Fruit fly (Drosophila melanogaster): ENCODE data around the gene PDZ-GEF.
A peak's percentile ranks its signal among the peaks of the same experiment; 100 is the strongest.

The PDZ-GEF gene

DNA sequence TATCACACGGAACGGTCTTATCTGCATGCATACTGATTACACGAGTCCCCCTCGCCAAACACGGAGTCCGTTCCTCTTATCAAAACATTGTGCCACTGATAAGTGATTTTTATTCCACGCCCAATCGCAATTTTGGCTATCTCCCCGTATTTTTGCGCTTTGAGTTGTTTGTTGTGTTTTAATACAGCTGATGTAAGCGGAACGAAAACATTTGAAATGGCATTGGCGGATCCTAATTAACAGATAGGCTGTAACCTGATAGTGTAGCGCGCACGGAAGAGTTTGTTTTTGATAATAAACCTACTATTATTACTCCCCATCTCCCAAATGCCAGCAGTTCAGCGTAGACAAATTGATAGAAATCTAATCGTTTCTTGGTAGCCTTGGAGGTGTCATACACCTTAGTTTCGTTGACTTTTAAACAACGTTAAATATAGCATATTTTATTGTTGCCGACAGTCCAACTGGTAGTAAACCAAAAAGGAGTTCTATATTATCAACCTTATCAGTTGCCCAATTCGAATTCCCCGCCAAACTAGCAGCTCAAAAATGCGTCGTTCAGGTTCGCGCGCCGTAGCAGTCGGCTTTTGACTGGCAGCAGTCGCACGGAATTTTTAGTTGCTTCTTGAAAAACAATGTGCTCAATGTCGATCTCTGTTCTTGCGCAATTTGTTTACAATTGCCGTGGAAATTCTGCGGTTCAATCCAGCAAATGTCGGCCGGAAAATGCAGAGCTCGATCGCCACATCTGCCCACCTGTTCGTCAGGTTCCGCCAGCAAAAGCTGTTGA lies 19.7 kb downstream of the PDZ-GEF start (continued):
- TF ChIP-seq CG11560 (tag; IDR thresholded peaks at IDR 0.05): no peak
- TF ChIP-seq CG6175 (GFP tag; IDR thresholded peaks at IDR 0.05): 0 out of 3 replicates have a peak, but pooled peaks have one; percentile 43
- TF ChIP-seq eve (GFP tag; optimal IDR thresholded peaks at IDR 0.05): no peak
- peak; percentile 31 for TF ChIP-seq CTCF (GFP tag; optimal IDR thresholded peaks at IDR 0.05)
- TF ChIP-seq CG2116 (GFP tag; optimal IDR thresholded peaks at IDR 0.05): peak; percentile 49
- TF ChIP-seq CG2712 (tag; optimal IDR thresholded peaks at IDR 0.05): peak; percentile 17
- peak; percentile 95 for TF ChIP-seq Dp (GFP tag; optimal IDR thresholded peaks at IDR 0.05)
- no peak for TF ChIP-seq zen (tag; optimal IDR thresholded peaks at IDR 0.05)
- no peak for TF ChIP-seq Deaf1 (tag; optimal IDR thresholded peaks at IDR 0.05)
- TF ChIP-seq BtbVII (GFP tag; optimal IDR thresholded peaks at IDR 0.05): no peak
- no peak for TF ChIP-seq CG11398 (GFP tag; optimal IDR thresholded peaks at IDR 0.05)
- no peak for TF ChIP-seq onecut (GFP tag; IDR thresholded peaks at IDR 0.05)
- TF ChIP-seq esg (GFP tag; conservative IDR thresholded peaks at IDR 0.05): no peak
- no peak for TF ChIP-seq Ravus (GFP tag; IDR thresholded peaks at IDR 0.05)
- no peak for TF ChIP-seq Sox102F (GFP tag; optimal IDR thresholded peaks at IDR 0.05)
- peak; percentile 27 for TF ChIP-seq lab (GFP tag; optimal IDR thresholded peaks at IDR 0.05)
- TF ChIP-seq wor (GFP tag; IDR thresholded peaks at IDR 0.05): no peak
- no peak for TF ChIP-seq MTF-1 (GFP tag; optimal IDR thresholded peaks at IDR 0.05; ENCODE audit: borderline replicate concordance)
- no peak for TF ChIP-seq Trl (optimal IDR thresholded peaks at IDR 0.05)
- TF ChIP-seq Trl (GFP tag; optimal IDR thresholded peaks at IDR 0.05): no peak
- no peak for TF ChIP-seq CG17802 (tag; optimal IDR thresholded peaks at IDR 0.05)
- TF ChIP-seq CG3407 (GFP tag; optimal IDR thresholded peaks at IDR 0.05): no peak
- TF ChIP-seq Ptx1 (GFP tag; IDR thresholded peaks at IDR 0.05): no peak
- TF ChIP-seq HLH4C (GFP tag; IDR thresholded peaks at IDR 0.05; ENCODE audit: partially characterized antibody): no peak
- TF ChIP-seq Dip2 (GFP tag; IDR thresholded peaks at IDR 0.05): no peak
- TF ChIP-seq hkb (optimal IDR thresholded peaks at IDR 0.05): no peak
- TF ChIP-seq hkb (GFP tag; IDR thresholded peaks at IDR 0.05): no peak
- TF ChIP-seq CG16779 (GFP tag; IDR thresholded peaks at IDR 0.05): 0 out of 2 replicates have a peak, but pooled peaks have one; percentile 31
- TF ChIP-seq CG11085 (GFP tag; IDR thresholded peaks at IDR 0.05): no peak
- TF ChIP-seq CG3847 (GFP tag; IDR thresholded peaks at IDR 0.05): peak; percentile 44
- peak; percentile 16 for TF ChIP-seq CG33213 (GFP tag; optimal IDR thresholded peaks at IDR 0.05)
- TF ChIP-seq klu (GFP tag; IDR thresholded peaks at IDR 0.05): no peak
- TF ChIP-seq CG11723 (GFP tag; optimal IDR thresholded peaks at IDR 0.05): no peak
- no peak for TF ChIP-seq CG12104 (GFP tag; optimal IDR thresholded peaks at IDR 0.05)
- TF ChIP-seq Rx (GFP tag; IDR thresholded peaks at IDR 0.05): no peak
- no peak for TF ChIP-seq CG11695 (GFP tag; IDR thresholded peaks at IDR 0.05)
- TF ChIP-seq CG30403 (GFP tag; optimal IDR thresholded peaks at IDR 0.05): no peak
- TF ChIP-seq CG3995 (GFP tag; optimal IDR thresholded peaks at IDR 0.05): no peak
- TF ChIP-seq Oaz (GFP tag; IDR thresholded peaks at IDR 0.05): no peak
- peak; percentile 3 for TF ChIP-seq Antp (GFP tag; optimal IDR thresholded peaks at IDR 0.05)

DNA sequence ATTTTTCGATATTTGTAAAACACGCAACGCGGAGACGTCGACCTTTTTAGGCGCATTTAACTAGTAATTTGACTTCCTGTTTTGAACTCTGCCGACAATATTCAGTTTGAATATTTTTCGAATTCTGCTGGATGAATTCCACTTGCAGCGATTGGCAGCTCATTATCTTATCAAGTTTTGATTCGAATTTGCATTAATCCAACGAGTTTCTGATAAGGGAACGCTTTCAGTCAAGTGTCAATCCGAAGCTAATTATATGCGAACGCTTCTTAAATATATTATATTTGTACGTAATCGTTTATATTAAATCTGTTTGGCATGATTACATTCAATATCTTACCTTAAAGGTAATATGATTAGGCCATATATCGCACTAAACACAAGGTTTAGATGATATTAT lies 24.8 kb downstream of the PDZ-GEF start, which contains the start of gene CG9497:
Gene CG9497, minus strand, starts transcription at position 101 of the 400 bp plus-strand sequence.
- TF ChIP-seq CG14014 (GFP tag; IDR thresholded peaks at IDR 0.05) (no peak), CG10366 (GFP tag; IDR thresholded peaks at IDR 0.05) (no peak), exex (tag; optimal IDR thresholded peaks at IDR 0.05) (peak; percentile 22), crol (GFP tag; IDR thresholded peaks at IDR 0.05) (no peak), CG12299 (tag; optimal IDR thresholded peaks at IDR 0.05) (no peak)

Data from whole organism, embryonic.